Fruit fly (Drosophila melanogaster): ENCODE measurements around the gene Nmnat.

- TF ChIP-seq hth (optimal IDR thresholded peaks at IDR 0.05) (no peak), ewg (GFP tag; optimal IDR thresholded peaks at IDR 0.05) (no peak)
These were observed 31.1 kb downstream of the Nmnat start for dm6 chr3R:24976144-24976543.
